Fruit fly (Drosophila melanogaster) whole organism, adult: ENCODE data around the gene CG18171.

Source experiments
- CG11617 ChIP-seq: fragments of 200-800 bp; sonication (Bioruptor generic); optimal IDR thresholded peaks from 2 replicates; lab custom pipeline; 2017; ENCODE audit warnings: mild to moderate bottlenecking, missing biosample characterization, missing genetic modification reagents, missing genetic modification characterization
- CG12768 ChIP-seq: fragments of 200-800 bp; sonication (Bioruptor generic); optimal IDR thresholded peaks from 2 replicates; lab custom pipeline; 2017; ENCODE audit warnings: missing biosample characterization, missing genetic modification characterization, mild to moderate bottlenecking, moderate library complexity, missing genetic modification reagents
- CG1620 ChIP-seq: fragments of 200-800 bp; sonication (Bioruptor generic); optimal IDR thresholded peaks from 2 replicates; lab custom pipeline; 2016; ENCODE audit warnings: missing biosample characterization, missing genetic modification characterization
- CG33017 ChIP-seq: fragments of 200-800 bp; sonication (Bioruptor generic); optimal IDR thresholded peaks from 2 replicates; lab custom pipeline; 2018; ENCODE audit warnings: missing biosample characterization, mild to moderate bottlenecking, missing genetic modification characterization, moderate library complexity
- CG5204 ChIP-seq: fragments of 200-800 bp; sonication (Bioruptor generic); optimal IDR thresholded peaks from 2 replicates; lab custom pipeline; 2016; ENCODE audit warnings: missing biosample characterization, missing genetic modification characterization
- CG7045 ChIP-seq: fragments of 200-800 bp; sonication (Bioruptor generic); optimal IDR thresholded peaks from 2 replicates; lab custom pipeline; 2017; ENCODE audit warnings: missing biosample characterization, mild to moderate bottlenecking, missing genetic modification characterization
- Hr96 ChIP-seq: fragments of 200-800 bp; sonication (Bioruptor generic); optimal IDR thresholded peaks from 2 replicates; lab custom pipeline; 2016; ENCODE audit warnings: missing biosample characterization, missing genetic modification characterization
- Mnt ChIP-seq: fragments of 200-800 bp; sonication (Bioruptor generic); optimal IDR thresholded peaks from 2 replicates; lab custom pipeline; 2016; ENCODE audit warnings: missing biosample characterization, mild to moderate bottlenecking, missing genetic modification characterization
- cic ChIP-seq: fragments of 200-800 bp; sonication (Bioruptor generic); optimal IDR thresholded peaks from 2 replicates; lab custom pipeline; 2017; ENCODE audit warnings: missing biosample characterization, mild to moderate bottlenecking, missing genetic modification characterization, moderate library complexity
- kay ChIP-seq: fragments of 200-800 bp; sonication (Bioruptor generic); peaks from one replicate; lab custom pipeline; 2016; ENCODE audit warnings: missing biosample characterization, missing genetic modification characterization, borderline replicate concordance
- ovo ChIP-seq: fragments of 200-800 bp; sonication (Bioruptor generic); optimal IDR thresholded peaks from 2 replicates; lab custom pipeline; 2016; ENCODE audit warnings: missing biosample characterization, missing genetic modification characterization
- pad ChIP-seq: fragments of 200-800 bp; sonication (Bioruptor generic); optimal IDR thresholded peaks from 3 replicates; lab custom pipeline; 2017; ENCODE audit warnings: missing biosample characterization, missing genetic modification characterization, mild to moderate bottlenecking, moderate library complexity, missing genetic modification reagents

DNA sequence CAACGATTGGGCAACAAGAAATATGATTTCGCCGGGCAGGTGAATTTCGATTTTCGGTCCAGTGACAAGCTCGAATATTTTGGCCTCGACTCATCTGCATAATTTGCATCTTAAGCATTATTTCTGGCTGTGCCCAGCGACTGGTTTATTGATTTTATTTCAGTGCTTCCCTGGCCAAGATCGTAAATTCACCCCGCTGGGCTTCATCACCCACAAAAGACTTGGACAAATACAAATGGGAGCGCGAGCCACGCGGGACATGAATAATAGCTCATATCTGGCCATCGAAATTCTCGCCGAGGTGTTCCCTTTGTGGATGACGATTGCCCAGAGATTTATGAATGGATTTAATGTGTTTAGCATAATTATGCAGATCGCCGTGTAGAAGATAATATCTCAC lies 47.7 kb downstream of the CG18171 start:
- TF ChIP-seq CG11617 (GFP tag; lab: Kevin White, UChicago) (no peak), CG7045 (no peak), Mnt (GFP tag; lab: Kevin White, UChicago) (no peak), CG5204 (no peak), kay (no peak), cic (GFP tag; lab: Kevin White, UChicago) (no peak), pad (no peak), ovo (GFP tag; lab: Kevin White, UChicago) (no peak), CG33017 (tag; lab: Kevin White, UChicago) (no peak), CG12768 (GFP tag; lab: Kevin White, UChicago) (no peak), CG1620 (no peak), Hr96 (GFP tag; lab: Kevin White, UChicago) (no peak)
